Worm (Caenorhabditis elegans): Measurements from ENCODE around the gene Y37E11B.10.

ce11 chrIV:3599126-3599525, 7.1 kb downstream of the Y37E11B.10 start, which contains the start of gene Y37E11B.6:
- TF ChIP-seq nhr-11 (tag; optimal IDR thresholded peaks at IDR 0.05) (no peak), nhr-76 (tag; optimal IDR thresholded peaks at IDR 0.05) (no peak), ZK546.5 (tag; optimal IDR thresholded peaks at IDR 0.05) (no peak), daf-12 (tag; optimal IDR thresholded peaks at IDR 0.05) (no peak), ama-1 (optimal IDR thresholded peaks at IDR 0.05) (no peak), pqm-1 (tag; optimal IDR thresholded peaks at IDR 0.05) (no peak)
